Fruit fly (Drosophila melanogaster) whole organism, embryonic: ENCODE results near the gene akirin.

ENCODE experiments used
- Antp ChIP-seq: fragments of 200-800 bp; sonication (Bioruptor generic); optimal IDR thresholded peaks from 3 replicates; lab custom pipeline; 2016; ENCODE audit warnings: missing biosample characterization, missing genetic modification characterization
- maf-S ChIP-seq: fragments of 200-800 bp; sonication (Bioruptor generic); optimal IDR thresholded peaks from 2 replicates; lab custom pipeline; 2016; ENCODE audit warnings: missing biosample characterization, missing genetic modification characterization
- z ChIP-seq: fragments of 200-800 bp; sonication (Bioruptor generic); IDR thresholded peaks from 3 replicates; pipeline ENCODE4 v1.3.6; 2022; ENCODE audit warnings: missing biosample characterization, missing genetic modification characterization

DNA sequence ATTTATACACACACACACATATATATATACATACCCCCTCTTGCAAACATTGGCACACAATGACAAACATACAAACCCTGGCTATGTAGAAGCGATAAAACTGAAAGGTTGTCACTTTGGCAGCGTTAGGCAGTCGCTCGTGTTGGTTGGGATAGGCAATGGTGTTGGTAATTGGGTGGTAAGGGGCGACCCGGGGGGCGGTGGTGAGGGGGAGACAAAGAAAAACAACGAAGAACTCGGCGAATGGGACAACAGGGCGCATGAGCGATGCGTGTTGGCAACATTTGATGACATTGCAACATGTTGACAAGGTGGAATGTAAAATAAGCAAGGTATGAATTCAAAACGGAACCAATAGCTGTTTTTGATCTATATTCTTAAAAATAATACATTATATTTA is 52.9 kb downstream of the akirin start:
- TF ChIP-seq maf-S = no peak
- no peak for TF ChIP-seq Antp (GFP tag; lab: Kevin White, UChicago)
- no peak for TF ChIP-seq z (GFP tag; lab: Robert Waterston, UW)
